Worm (Caenorhabditis elegans): ENCODE results near the gene glr-5.

DNA sequence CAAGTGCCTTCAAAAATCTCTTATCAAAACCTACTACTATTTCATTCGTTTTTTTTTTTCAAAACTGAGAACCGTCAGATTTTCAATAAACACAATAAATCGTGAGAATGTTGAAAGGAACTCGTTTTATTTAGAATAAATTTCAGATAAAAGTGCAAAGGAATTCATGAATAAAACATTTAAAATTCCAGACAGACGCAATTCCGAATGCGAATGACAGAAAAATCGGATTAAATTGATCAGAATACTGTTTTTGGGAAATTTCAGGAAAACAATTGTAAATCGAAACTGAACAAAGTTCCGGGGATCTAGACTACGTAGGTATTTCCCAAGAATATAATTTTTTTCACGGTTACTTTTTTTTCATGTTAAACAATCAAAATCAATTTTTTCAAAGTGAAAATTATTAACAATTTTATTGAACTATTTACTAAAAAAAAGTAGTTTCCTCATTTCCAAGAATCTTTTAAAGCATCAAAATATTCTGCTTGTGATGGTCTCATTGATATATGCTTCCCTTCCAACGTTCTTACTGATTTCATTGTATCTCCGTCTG, 44.6 kb upstream of the glr-5 start:
- TF ChIP-seq ets-7 (tag; optimal IDR thresholded peaks at IDR 0.05) (no peak), hnd-1 (tag; optimal IDR thresholded peaks at IDR 0.05) (no peak), ama-1 (optimal IDR thresholded peaks at IDR 0.05) (no peak), B0310.2 (tag; optimal IDR thresholded peaks at IDR 0.05) (no peak), ceh-36 (tag; optimal IDR thresholded peaks at IDR 0.05) (no peak), hmbx-1 (tag; optimal IDR thresholded peaks at IDR 0.05) (no peak), tbx-11 (GFP tag; IDR thresholded peaks at IDR 0.05) (no peak)
